Fruit fly (Drosophila melanogaster) whole organism, embryonic: Measurements from ENCODE around the gene CG14072.

Experiments
- Awh ChIP-seq: fragments of 200-800 bp; sonication (Bioruptor generic); IDR thresholded peaks from 2 replicates; pipeline ENCODE4, ENCODE4 v1.3.6; 2022; ENCODE audit warnings: missing biosample characterization, missing genetic modification characterization
- CG10147 ChIP-seq: fragments of 200-800 bp; sonication (Bioruptor generic); optimal IDR thresholded peaks from 2 replicates; lab custom pipeline; 2019; ENCODE audit warnings: missing biosample characterization, mild to moderate bottlenecking, missing genetic modification characterization, moderate library complexity
- CG10209 ChIP-seq: fragments of 200-800 bp; sonication (Bioruptor generic); optimal IDR thresholded peaks from 3 replicates; lab custom pipeline; 2017; ENCODE audit warnings: missing biosample characterization, mild to moderate bottlenecking, missing genetic modification characterization, missing genetic modification reagents
- CG12744 ChIP-seq: fragments of 200-800 bp; sonication (Bioruptor generic); optimal IDR thresholded peaks from 2 replicates; lab custom pipeline; 2016; ENCODE audit warnings: missing biosample characterization, missing genetic modification characterization
- CG13287 ChIP-seq: fragments of 200-800 bp; sonication (Bioruptor generic); IDR thresholded peaks from 2 replicates; pipeline ENCODE4 v1.3.6; 2022; ENCODE audit warnings: missing biosample characterization, missing genetic modification characterization; ENCODE audit not compliant: partially characterized antibody
- CG13296 ChIP-seq: fragments of 200-800 bp; sonication (Bioruptor generic); optimal IDR thresholded peaks from 3 replicates; lab custom pipeline; 2018; ENCODE audit warnings: missing biosample characterization, mild to moderate bottlenecking, missing genetic modification characterization
- CG14014 ChIP-seq: fragments of 200-800 bp; sonication (Bioruptor generic); IDR thresholded peaks from 2 replicates; pipeline ENCODE4 v1.3.6; 2022; ENCODE audit warnings: missing biosample characterization, missing genetic modification characterization
- CG14710 ChIP-seq: fragments of 200-800 bp; sonication (Bioruptor generic); optimal IDR thresholded peaks from 3 replicates; lab custom pipeline; 2019; ENCODE audit warnings: missing biosample characterization, mild to moderate bottlenecking, missing genetic modification characterization, moderate library complexity
- CG16813 ChIP-seq: fragments of 200-800 bp; sonication (Bioruptor generic); IDR thresholded peaks from 3 replicates; pipeline ENCODE4 v1.3.6; 2022; ENCODE audit warnings: missing biosample characterization, missing genetic modification characterization; ENCODE audit not compliant: partially characterized antibody
- CG17361 ChIP-seq: fragments of 200-800 bp; sonication (Bioruptor generic); IDR thresholded peaks from 3 replicates; pipeline ENCODE4 v1.3.6; 2022; ENCODE audit warnings: missing biosample characterization, missing genetic modification characterization
- CG17829 ChIP-seq: fragments of 200-800 bp; optimal IDR thresholded peaks from 2 replicates; lab custom pipeline; 2019; ENCODE audit warnings: missing biosample characterization, mild to moderate bottlenecking, missing genetic modification characterization, moderate library complexity
- CG2712 ChIP-seq: fragments of 200-800 bp; optimal IDR thresholded peaks from 3 replicates; lab custom pipeline; 2019; ENCODE audit warnings: missing biosample characterization, mild to moderate bottlenecking, missing genetic modification characterization, moderate library complexity
- CG31224 ChIP-seq: fragments of 200-800 bp; sonication (Bioruptor generic); IDR thresholded peaks from 2 replicates; pipeline ENCODE4 v1.3.6; 2022; ENCODE audit warnings: missing biosample characterization, missing genetic modification characterization
- CG4360 ChIP-seq: fragments of 200-800 bp; sonication (Bioruptor generic); IDR thresholded peaks from 2 replicates; pipeline ENCODE4 v1.3.6; 2022; ENCODE audit warnings: missing biosample characterization, missing genetic modification characterization
- CG4617 ChIP-seq: fragments of 200-800 bp; sonication (Bioruptor generic); optimal IDR thresholded peaks from 3 replicates; lab custom pipeline; 2016; ENCODE audit warnings: missing biosample characterization, missing genetic modification characterization, borderline replicate concordance
- CG6791 ChIP-seq: fragments of 200-800 bp; sonication (Bioruptor generic); IDR thresholded peaks from 3 replicates; pipeline ENCODE4 v1.3.6; 2022; ENCODE audit warnings: missing biosample characterization, missing genetic modification characterization; ENCODE audit not compliant: partially characterized antibody
- CG8281 ChIP-seq: fragments of 200-800 bp; sonication (Bioruptor generic); optimal IDR thresholded peaks from 2 replicates; lab custom pipeline; 2018; ENCODE audit warnings: missing biosample characterization, mild to moderate bottlenecking, missing genetic modification characterization, moderate library complexity
- CG8388 ChIP-seq: fragments of 200-800 bp; sonication (Bioruptor generic); optimal IDR thresholded peaks from 2 replicates; lab custom pipeline; 2019; ENCODE audit warnings: missing biosample characterization, mild to moderate bottlenecking, missing genetic modification characterization, moderate library complexity
- CG9727 ChIP-seq: fragments of 200-800 bp; sonication (Bioruptor generic); optimal IDR thresholded peaks from 3 replicates; lab custom pipeline; 2017; ENCODE audit warnings: missing biosample characterization, mild to moderate bottlenecking, missing genetic modification characterization
- CG9797 ChIP-seq: fragments of 200-800 bp; sonication (Bioruptor generic); optimal IDR thresholded peaks from 3 replicates; lab custom pipeline; 2018; ENCODE audit warnings: missing biosample characterization, mild to moderate bottlenecking, missing genetic modification characterization
- CG9932 ChIP-seq: fragments of 200-800 bp; sonication (Bioruptor generic); IDR thresholded peaks from 2 replicates; pipeline ENCODE4 v1.3.6; 2022; ENCODE audit warnings: missing biosample characterization, missing genetic modification characterization
- CkIIα-i1 ChIP-seq: fragments of 200-800 bp; sonication (Bioruptor generic); IDR thresholded peaks from 2 replicates; pipeline ENCODE4 v1.3.6; 2022; ENCODE audit warnings: missing biosample characterization, missing genetic modification characterization
- Ets97D ChIP-seq: fragments of 200-800 bp; sonication (Bioruptor generic); optimal IDR thresholded peaks from 3 replicates; lab custom pipeline; 2016; ENCODE audit warnings: missing biosample characterization, missing genetic modification characterization
- HHEX ChIP-seq: fragments of 200-800 bp; sonication (Bioruptor generic); optimal IDR thresholded peaks from 3 replicates; lab custom pipeline; 2017; ENCODE audit warnings: missing biosample characterization, mild to moderate bottlenecking, missing genetic modification characterization, missing genetic modification reagents
- HLH54F ChIP-seq: fragments of 200-800 bp; sonication (Bioruptor generic); optimal IDR thresholded peaks from 3 replicates; lab custom pipeline; 2016; ENCODE audit warnings: missing biosample characterization, missing genetic modification characterization
- Lhr ChIP-seq: fragments of 200-800 bp; sonication (Bioruptor generic); optimal IDR thresholded peaks from 3 replicates; lab custom pipeline; 2017; ENCODE audit warnings: mild to moderate bottlenecking, missing biosample characterization, missing genetic modification reagents, missing genetic modification characterization
- Mes4 ChIP-seq: fragments of 200-800 bp; sonication (Bioruptor generic); optimal IDR thresholded peaks from 2 replicates; lab custom pipeline; 2016; ENCODE audit warnings: missing biosample characterization, missing genetic modification characterization
- Myb ChIP-seq: fragments of 200-800 bp; sonication (Bioruptor generic); optimal IDR thresholded peaks from 2 replicates; lab custom pipeline; 2016; ENCODE audit warnings: missing biosample characterization, missing genetic modification characterization
- Sin3A ChIP-seq: fragments of >200 bp; optimal IDR thresholded peaks from 2 replicates; lab custom pipeline; 2018
- Sox102F ChIP-seq: fragments of 200-800 bp; sonication (Bioruptor generic); optimal IDR thresholded peaks from 2 replicates; lab custom pipeline; 2018; ENCODE audit warnings: missing biosample characterization, mild to moderate bottlenecking, missing genetic modification characterization, moderate library complexity
- amos ChIP-seq: fragments of 200-800 bp; sonication (Bioruptor generic); IDR thresholded peaks from 2 replicates; pipeline ENCODE4 v1.3.6; 2022; ENCODE audit warnings: missing biosample characterization, missing genetic modification characterization; ENCODE audit not compliant: partially characterized antibody
- bbx ChIP-seq: fragments of 200-800 bp; sonication (Bioruptor generic); IDR thresholded peaks from 2 replicates; pipeline ENCODE4 v1.3.6; 2022; ENCODE audit warnings: missing biosample characterization, missing genetic modification characterization; ENCODE audit not compliant: partially characterized antibody
- cwo ChIP-seq: fragments of 200-800 bp; sonication (Bioruptor generic); optimal IDR thresholded peaks from 3 replicates; lab custom pipeline; 2017; ENCODE audit warnings: missing biosample characterization, missing genetic modification characterization, mild to moderate bottlenecking, moderate library complexity, missing genetic modification reagents
- dimm ChIP-seq: fragments of 200-800 bp; sonication (Bioruptor generic); IDR thresholded peaks from 2 replicates; pipeline ENCODE4 v1.3.6; 2022; ENCODE audit warnings: missing biosample characterization, missing genetic modification characterization
- disco-r ChIP-seq: fragments of 200-800 bp; sonication (Bioruptor generic); optimal IDR thresholded peaks from 2 replicates; lab custom pipeline; 2016; ENCODE audit warnings: missing biosample characterization, missing genetic modification characterization
- dmrt11E ChIP-seq: fragments of 200-800 bp; sonication (Bioruptor generic); optimal IDR thresholded peaks from 3 replicates; lab custom pipeline; 2018; ENCODE audit warnings: missing biosample characterization, mild to moderate bottlenecking, missing genetic modification characterization, moderate library complexity
- grn ChIP-seq: fragments of 200-800 bp; sonication (Bioruptor generic); optimal IDR thresholded peaks from 3 replicates; lab custom pipeline; 2017; ENCODE audit warnings: missing biosample characterization, missing genetic modification characterization
- gsb-n ChIP-seq: fragments of 200-800 bp; sonication (Bioruptor generic); optimal IDR thresholded peaks from 3 replicates; lab custom pipeline; 2018; ENCODE audit warnings: missing biosample characterization, mild to moderate bottlenecking, missing genetic modification characterization
- hb ChIP-seq: fragments of 200-800 bp; sonication (Bioruptor generic); IDR thresholded peaks from 3 replicates; pipeline ENCODE4 v1.3.6; 2022; ENCODE audit warnings: missing biosample characterization, missing genetic modification characterization; ENCODE audit not compliant: partially characterized antibody
- luna ChIP-seq: fragments of 200-800 bp; sonication (Bioruptor generic); optimal IDR thresholded peaks from 2 replicates; lab custom pipeline; 2016; ENCODE audit warnings: missing biosample characterization, missing genetic modification characterization
- nmo ChIP-seq: fragments of 200-800 bp; sonication (Bioruptor generic); optimal IDR thresholded peaks from 2 replicates; lab custom pipeline; 2018; ENCODE audit warnings: missing biosample characterization, mild to moderate bottlenecking, missing genetic modification characterization, moderate library complexity
- onecut ChIP-seq: fragments of 200-800 bp; sonication (Bioruptor generic); IDR thresholded peaks from 2 replicates; pipeline ENCODE4 v1.3.6; 2022; ENCODE audit warnings: missing biosample characterization, missing genetic modification characterization
- pfk ChIP-seq: fragments of 200-800 bp; sonication (Bioruptor generic); optimal IDR thresholded peaks from 2 replicates; lab custom pipeline; 2018; ENCODE audit warnings: missing biosample characterization, mild to moderate bottlenecking, missing genetic modification characterization, moderate library complexity
- pnt ChIP-seq: fragments of 200-800 bp; sonication (Bioruptor generic); optimal IDR thresholded peaks from 3 replicates; lab custom pipeline; 2016; ENCODE audit warnings: missing biosample characterization, missing genetic modification characterization
- sc ChIP-seq, 3 experiments: fragments of >200 bp in 2 of 3; fragments of 200-800 bp in 1 of 3; sonication (Bioruptor generic) in 1 of 3; optimal IDR thresholded peaks; 2 replicates in 2 of 3; 3 replicates in 1 of 3; lab custom pipeline; 2017; ENCODE audit warnings: mild to moderate bottlenecking in 1 of 3, missing biosample characterization in 1 of 3, missing genetic modification characterization in 1 of 3, missing genetic modification reagents in 1 of 3
- sd ChIP-seq: fragments of 200-800 bp; sonication (Bioruptor generic); optimal IDR thresholded peaks from 3 replicates; lab custom pipeline; 2018; ENCODE audit warnings: missing biosample characterization, mild to moderate bottlenecking, missing genetic modification characterization, moderate library complexity
- sqz ChIP-seq: fragments of 200-800 bp; sonication (Bioruptor generic); optimal IDR thresholded peaks from 3 replicates; lab custom pipeline; 2018; ENCODE audit warnings: missing biosample characterization, mild to moderate bottlenecking, missing genetic modification characterization
- unc-4 ChIP-seq: fragments of 200-800 bp; sonication (Bioruptor generic); IDR thresholded peaks from 2 replicates; pipeline ENCODE4 v1.3.6; 2022; ENCODE audit warnings: missing biosample characterization, missing genetic modification characterization; ENCODE audit not compliant: partially characterized antibody
- zen ChIP-seq: fragments of 200-800 bp; sonication (Bioruptor generic); optimal IDR thresholded peaks from 3 replicates; lab custom pipeline; 2018; ENCODE audit warnings: missing biosample characterization, mild to moderate bottlenecking, missing genetic modification characterization, moderate library complexity
- zf30C ChIP-seq: fragments of 200-800 bp; sonication (Bioruptor generic); optimal IDR thresholded peaks from 3 replicates; lab custom pipeline; 2018; ENCODE audit warnings: missing biosample characterization, mild to moderate bottlenecking, missing genetic modification characterization

The CG14072 gene

DNA sequence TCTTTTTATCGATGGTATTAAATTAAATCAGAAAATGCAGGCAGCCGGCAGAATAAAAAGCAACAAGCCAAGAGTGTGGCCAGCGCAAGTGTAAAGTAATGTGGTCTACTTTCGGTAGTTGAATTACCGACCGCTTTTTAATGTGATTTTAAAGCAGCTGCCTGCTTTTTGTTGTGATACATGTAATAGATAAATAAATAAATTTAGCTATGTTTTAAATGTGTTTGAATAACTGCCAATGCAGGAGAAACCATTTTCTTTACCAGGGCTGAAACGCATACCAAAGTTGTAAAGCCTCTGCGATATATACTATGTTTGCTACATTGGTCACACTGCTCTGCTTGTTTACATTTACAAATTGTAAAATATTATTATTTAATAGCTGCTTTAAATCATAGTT is 33.7 kb downstream of the CG14072 start, which contains the start of the genes Tmem214 and YL-1 (continued):
- TF ChIP-seq gsb-n (tag; lab: Kevin White, UChicago) (no peak), CG13296 (GFP tag; lab: Kevin White, UChicago) (no peak), disco-r (GFP tag; lab: Kevin White, UChicago) (no peak), cwo (no peak), CG8281 (tag; lab: Kevin White, UChicago) (no peak), CG10147 (peak; percentile 6), CG9932 (GFP tag; lab: Robert Waterston, UW) (no peak), Lhr (peak; percentile 43), Myb (GFP tag; lab: Kevin White, UChicago) (peak; percentile 23), CG4360 (no peak), HHEX (GFP tag; lab: Kevin White, UChicago) (no peak), CG2712 (tag; lab: Kevin White, UChicago) (peak; percentile 44), Sin3A (lab: Kevin White, UChicago) (peak; percentile 69), Sox102F (GFP tag; lab: Kevin White, UChicago) (no peak), CG17361 (GFP tag; lab: Robert Waterston, UW) (0 out of 3 replicates have a peak, but pooled peaks have one; percentile 28), CG8388 (GFP tag; lab: Kevin White, UChicago) (no peak), sqz (GFP tag; lab: Kevin White, UChicago) (no peak), CG9727 (GFP tag; lab: Kevin White, UChicago) (peak; percentile 7), amos (GFP tag; lab: Robert Waterston, UW) (peak; percentile 51), sd (tag; lab: Kevin White, UChicago) (no peak), hb (GFP tag; lab: Robert Waterston, UW) (no peak), CG14710 (tag; lab: Kevin White, UChicago) (peak; percentile 64), CG12744 (no peak), onecut (GFP tag; lab: Robert Waterston, UW) (no peak), sc (optimal IDR thresholded peaks at IDR 0.05; lab: Kevin White, UChicago) (no peak), sc (GFP tag; optimal IDR thresholded peaks at IDR 0.05; lab: Kevin White, UChicago) (no peak), CG17829 (tag; lab: Kevin White, UChicago) (peak; percentile 45), CG10209 (GFP tag; lab: Kevin White, UChicago) (no peak), grn (GFP tag; lab: Kevin White, UChicago) (no peak), pfk (no peak), dmrt11E (tag; lab: Kevin White, UChicago) (no peak), CG16813 (peak; percentile 58), CG4617 (peak; percentile 95), bbx (peak; percentile 15; the same call in 1 of the 2 replicates), nmo (GFP tag; lab: Kevin White, UChicago) (peak; percentile 68), Mes4 (GFP tag; lab: Kevin White, UChicago) (no peak), CG14014 (GFP tag; lab: Robert Waterston, UW) (no peak), zf30C (GFP tag; lab: Kevin White, UChicago) (no peak), pnt (GFP tag; lab: Kevin White, UChicago) (no peak), zen (tag; lab: Kevin White, UChicago) (peak; percentile 16), HLH54F (GFP tag; lab: Kevin White, UChicago) (no peak), unc-4 (GFP tag; lab: Robert Waterston, UW) (peak; percentile 66), Ets97D (peak; percentile 41), CkIIα-i1 (GFP tag; lab: Robert Waterston, UW) (no peak), Awh (no peak), CG31224 (no peak), luna (GFP tag; lab: Kevin White, UChicago) (no peak), dimm (GFP tag; lab: Robert Waterston, UW) (no peak), CG9797 (GFP tag; lab: Kevin White, UChicago) (peak; percentile 90), CG13287 (GFP tag; lab: Robert Waterston, UW) (peak; percentile 73), CG6791 (peak; percentile 37; the same call in 1 of the 3 replicates)
